Fruit fly (Drosophila melanogaster) S2 (cell line): ENCODE results near the gene CG34177.

Source experiments
- CG8478 ChIP-seq: fragments of >200 bp; optimal IDR thresholded peaks from 2 replicates; lab custom pipeline; 2018
- CTCF ChIP-seq, 2 experiments: fragments of >200 bp; optimal IDR thresholded peaks; 2 replicates each; lab custom pipeline; 2018

Gene CG34177

dm6 chr2L:4464946-4465345, 31.2 kb downstream of the CG34177 start, which contains the start of gene FIG4:
FIG4 (plus strand) TSS chr2L:4465174.
- no peak for TF ChIP-seq CTCF (optimal IDR thresholded peaks at IDR 0.05; lab: Kevin White, UChicago)
- no peak for TF ChIP-seq CG8478 (lab: Kevin White, UChicago)

- no peak for TF ChIP-seq CG8478 (lab: Kevin White, UChicago)
- no peak for TF ChIP-seq CTCF (optimal IDR thresholded peaks at IDR 0.05; lab: Kevin White, UChicago)
Measured at dm6 chr2L:4475422-4475821, 41.7 kb downstream of the CG34177 start.

DNA sequence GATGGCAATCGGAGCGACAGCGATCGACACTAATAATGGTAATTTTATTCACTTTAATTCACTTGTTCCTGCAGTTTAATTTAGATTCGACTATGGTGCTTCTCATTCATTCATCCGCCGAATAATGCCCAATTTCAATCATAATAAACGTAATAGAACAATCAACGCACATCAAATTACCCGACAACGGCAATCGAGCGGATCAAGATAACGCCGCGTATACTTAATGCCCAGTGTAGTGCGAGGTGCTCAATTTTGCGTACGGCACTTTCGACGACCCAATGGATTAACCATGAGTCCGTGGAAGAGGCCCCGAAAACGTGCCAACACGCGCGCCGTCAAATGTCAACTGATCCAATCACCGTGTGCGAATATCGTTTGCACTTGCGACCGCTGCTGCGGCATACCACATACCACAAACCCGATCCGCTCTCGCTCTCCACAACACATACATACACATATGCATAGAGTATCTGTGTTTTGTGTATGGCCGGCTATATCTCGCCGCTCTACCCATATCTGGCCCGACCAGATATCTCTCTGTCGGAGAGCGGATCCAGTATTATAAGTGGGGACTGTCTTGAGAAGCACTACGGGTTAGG, 43.1 kb downstream of the CG34177 start, which contains the start of gene ine:
Gene ine, minus strand, starts transcription at position 351 of the 602 bp plus-strand sequence.
- no peak for TF ChIP-seq CTCF (optimal IDR thresholded peaks at IDR 0.05; lab: Kevin White, UChicago)
- TF ChIP-seq CG8478 (lab: Kevin White, UChicago): no peak

dm6 chr2L:4477978-4478377, 44.3 kb downstream of the CG34177 start:
- TF ChIP-seq CTCF (optimal IDR thresholded peaks at IDR 0.05; lab: Kevin White, UChicago) (no peak), CG8478 (lab: Kevin White, UChicago) (no peak)
